Worm (Caenorhabditis elegans) whole organism, L4 larva: ENCODE data around the gene ceh-91.

Experiments
- Y75B8A.6 ChIP-seq: fragments of 200-800 bp; sonication (Bioruptor generic); IDR thresholded peaks from 2 replicates; pipeline ENCODE4 v1.3.6; 2022; ENCODE audit warnings: missing genetic modification reagents, missing genetic modification characterization, missing compliant biosample characterization
- aha-1 ChIP-seq: fragments of 150-350 bp; peaks from one replicate; lab custom pipeline; 2014; ENCODE audit warnings: missing biosample characterization, missing genetic modification characterization
- aly-2 ChIP-seq: sonication (generic microtip); optimal IDR thresholded peaks from 2 replicates; lab custom pipeline; 2018; ENCODE audit warnings: missing biosample characterization, missing genetic modification characterization
- ceh-32 ChIP-seq: sonication (generic microtip); optimal IDR thresholded peaks from 2 replicates; lab custom pipeline; 2016; ENCODE audit warnings: mild to moderate bottlenecking, missing genetic modification characterization, missing compliant biosample characterization; ENCODE audit not compliant: poor library complexity
- lim-7 ChIP-seq: fragments of 200-800 bp; sonication (Bioruptor generic); IDR thresholded peaks from 2 replicates; pipeline ENCODE4 v1.3.6; 2022; ENCODE audit warnings: missing genetic modification characterization, missing compliant biosample characterization
- lin-15B ChIP-seq: fragments of 150-350 bp; sonication (generic microtip); optimal IDR thresholded peaks from 3 replicates; lab custom pipeline; 2014; ENCODE audit warnings: missing biosample characterization, missing genetic modification characterization
- lir-3 ChIP-seq: sonication (generic microtip); optimal IDR thresholded peaks from 2 replicates; lab custom pipeline; 2016; ENCODE audit warnings: mild to moderate bottlenecking, missing genetic modification characterization, missing compliant biosample characterization
- nhr-11 ChIP-seq: fragments of 150-350 bp; optimal IDR thresholded peaks from 2 replicates; lab custom pipeline; 2014; ENCODE audit warnings: missing biosample characterization, missing genetic modification characterization
- nhr-77 ChIP-seq: fragments of 150-350 bp; optimal IDR thresholded peaks from 2 replicates; lab custom pipeline; 2014; ENCODE audit warnings: missing biosample characterization, missing genetic modification characterization
- pha-4 ChIP-seq, 2 experiments: fragments of 150-350 bp in 1 of 2; fragments of 200-800 bp in 1 of 2; sonication (Bioruptor generic) in 1 of 2; IDR thresholded peaks in 1 of 2; optimal IDR thresholded peaks in 1 of 2; 2 replicates each; pipeline versions ENCODE4 v1.3.6 to Lab custom; 2014 to 2022; ENCODE audit warnings: missing genetic modification characterization in 2 of 2, missing genetic modification reagents in 2 of 2, missing biosample characterization in 1 of 2, missing compliant biosample characterization in 1 of 2
- rbr-2 ChIP-seq: sonication (generic microtip); optimal IDR thresholded peaks from 2 replicates; lab custom pipeline; 2016; ENCODE audit warnings: missing genotype, missing genetic modification characterization, missing compliant biosample characterization
- skn-1 ChIP-seq: fragments of 150-350 bp; optimal IDR thresholded peaks from 2 replicates; lab custom pipeline; 2014; ENCODE audit warnings: missing biosample characterization, missing genetic modification characterization
- unc-39 ChIP-seq: sonication (generic microtip); optimal IDR thresholded peaks from 2 replicates; lab custom pipeline; 2017; ENCODE audit warnings: missing biosample characterization, missing genetic modification characterization

- no peak for TF ChIP-seq lir-3 (tag; lab: Kevin White, UChicago)
- no peak for TF ChIP-seq lim-7
- no peak for TF ChIP-seq Y75B8A.6 (GFP tag; lab: Robert Waterston, UW)
- no peak for TF ChIP-seq rbr-2 (tag; lab: Kevin White, UChicago)
- no peak for TF ChIP-seq skn-1 (tag; lab: Kevin White, UChicago)
- TF ChIP-seq unc-39 (tag; lab: Kevin White, UChicago), result no peak
- TF ChIP-seq ceh-32 (tag; lab: Kevin White, UChicago), result no peak
- TF ChIP-seq lin-15B (tag; lab: Kevin White, UChicago), result no peak
- no peak for TF ChIP-seq aha-1 (tag; lab: Kevin White, UChicago)
- TF ChIP-seq nhr-77 (tag; lab: Kevin White, UChicago), result no peak
- no peak for TF ChIP-seq aly-2
- no peak for TF ChIP-seq pha-4 (GFP tag; IDR thresholded peaks at IDR 0.05; lab: Robert Waterston, UW)
- TF ChIP-seq pha-4 (tag; optimal IDR thresholded peaks at IDR 0.05; lab: Kevin White, UChicago), result no peak
- no peak for TF ChIP-seq nhr-11 (tag; lab: Kevin White, UChicago)
Measured at ce11 chrIII:11651430-11651829, 34.9 kb downstream of the ceh-91 start.
